Fruit fly (Drosophila melanogaster) whole organism, adult: ENCODE measurements around the gene CG18788.

ENCODE experiments used
- CG33017 ChIP-seq: fragments of 200-800 bp; sonication (Bioruptor generic); optimal IDR thresholded peaks from 2 replicates; lab custom pipeline; 2018; ENCODE audit warnings: missing biosample characterization, mild to moderate bottlenecking, missing genetic modification characterization, moderate library complexity
- CG5204 ChIP-seq: fragments of 200-800 bp; sonication (Bioruptor generic); optimal IDR thresholded peaks from 2 replicates; lab custom pipeline; 2016; ENCODE audit warnings: missing biosample characterization, missing genetic modification characterization
- Clk ChIP-seq: fragments of 200-800 bp; sonication (Bioruptor generic); optimal IDR thresholded peaks from 2 replicates; lab custom pipeline; 2017; ENCODE audit warnings: missing biosample characterization, missing genetic modification characterization
- cic ChIP-seq: fragments of 200-800 bp; sonication (Bioruptor generic); optimal IDR thresholded peaks from 2 replicates; lab custom pipeline; 2017; ENCODE audit warnings: missing biosample characterization, mild to moderate bottlenecking, missing genetic modification characterization, moderate library complexity
- kay ChIP-seq: fragments of 200-800 bp; sonication (Bioruptor generic); peaks from one replicate; lab custom pipeline; 2016; ENCODE audit warnings: missing biosample characterization, missing genetic modification characterization, borderline replicate concordance
- toe ChIP-seq: fragments of 200-800 bp; sonication (Bioruptor generic); optimal IDR thresholded peaks from 2 replicates; lab custom pipeline; 2016; ENCODE audit warnings: missing biosample characterization, missing genetic modification characterization

DNA sequence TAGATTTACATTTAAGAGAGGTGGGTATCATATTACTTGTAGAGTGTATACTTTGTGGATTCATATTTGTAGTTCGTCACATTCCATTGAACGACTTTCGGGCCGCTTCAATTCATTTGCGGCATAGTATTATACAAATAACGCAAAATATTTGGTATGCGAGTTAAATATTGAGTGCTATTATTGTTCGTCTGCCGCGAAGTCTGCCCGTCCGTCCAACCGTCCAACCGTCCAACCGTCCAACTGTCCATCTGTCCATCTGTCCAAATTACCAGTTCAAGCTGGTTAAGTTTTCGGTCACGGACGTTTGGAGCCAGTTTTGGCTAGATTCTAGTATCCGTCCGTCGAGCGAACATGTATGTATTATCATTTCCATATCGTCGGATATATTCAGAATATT, 9.9 kb upstream of the CG18788 start:
- no peak for TF ChIP-seq toe (GFP tag; lab: Kevin White, UChicago)
- no peak for TF ChIP-seq CG33017 (tag; lab: Kevin White, UChicago)
- no peak for TF ChIP-seq cic
- no peak for TF ChIP-seq kay
- TF ChIP-seq CG5204 (GFP tag; lab: Kevin White, UChicago) = no peak
- TF ChIP-seq Clk (GFP tag; lab: Kevin White, UChicago) = no peak
